Worm (Caenorhabditis elegans) whole organism, L4/young adult: ENCODE measurements around the gene scpl-4.

Experiments
- W03F9.2 ChIP-seq: fragments of 150-350 bp; optimal IDR thresholded peaks from 2 replicates; lab custom pipeline; 2014; ENCODE audit warnings: missing biosample characterization, missing genetic modification characterization
- dao-5 ChIP-seq: sonication (generic microtip); optimal IDR thresholded peaks from 2 replicates; lab custom pipeline; 2016; ENCODE audit warnings: missing genotype, missing genetic modification characterization, moderate library complexity, missing compliant biosample characterization
- him-1 ChIP-seq: sonication (generic microtip); optimal IDR thresholded peaks from 2 replicates; lab custom pipeline; 2016; ENCODE audit warnings: missing genotype, missing genetic modification reagents, missing genetic modification characterization, missing compliant biosample characterization

DNA sequence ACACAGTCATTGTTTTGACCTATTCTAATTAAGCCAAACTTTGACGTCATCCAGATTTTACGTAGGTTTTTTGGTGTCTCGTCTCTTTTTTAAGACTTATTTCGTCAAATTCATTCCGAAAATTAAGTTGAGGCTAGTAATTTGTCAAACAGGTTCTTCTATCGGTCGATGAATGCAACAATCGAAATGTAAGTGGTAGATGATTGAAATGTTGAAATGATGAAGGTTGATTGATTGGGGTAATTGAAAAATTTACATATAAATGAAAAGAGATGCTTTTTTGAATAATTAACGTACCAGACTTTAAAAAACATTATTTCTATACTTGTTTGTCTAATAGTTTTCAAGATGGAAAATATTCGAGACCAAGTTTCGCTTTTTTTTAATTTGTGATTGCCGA, 42.5 kb upstream of the scpl-4 start:
- TF ChIP-seq dao-5: no peak
- TF ChIP-seq W03F9.2: no peak
- no peak for TF ChIP-seq him-1 (tag; lab: Kevin White, UChicago)
